Worm (Caenorhabditis elegans): ENCODE measurements around the gene F22B5.6.
A peak's percentile ranks its signal among the peaks of the same experiment; 100 is the strongest.

Gene F22B5.6

ce11 chrII:8442176-8442575 is 13.8 kb downstream of the F22B5.6 start (continued):
- TF ChIP-seq elt-3 (tag; optimal IDR thresholded peaks at IDR 0.05) (no peak), ZK546.5 (tag; optimal IDR thresholded peaks at IDR 0.05) (no peak), mml-1 (tag; optimal IDR thresholded peaks at IDR 0.05) (no peak), fkh-2 (tag; optimal IDR thresholded peaks at IDR 0.05) (no peak), nhr-25 (tag; optimal IDR thresholded peaks at IDR 0.05) (peak; percentile 27), eor-1 (tag; optimal IDR thresholded peaks at IDR 0.05) (no peak), unc-62 (GFP tag; optimal IDR thresholded peaks at IDR 0.05) (no peak), nhr-43 (tag; optimal IDR thresholded peaks at IDR 0.05; ENCODE audit: poor library complexity, severe bottlenecking) (peak; percentile 78), nhr-28 (tag; optimal IDR thresholded peaks at IDR 0.05) (no peak), elt-2 (tag; optimal IDR thresholded peaks at IDR 0.05) (peak; percentile 19), jun-1 (tag; optimal IDR thresholded peaks at IDR 0.05) (no peak), hmg-11 (tag; optimal IDR thresholded peaks at IDR 0.05) (peak; percentile 78), snpc-4 (tag; optimal IDR thresholded peaks at IDR 0.05) (peak; percentile 73), R02D3.7 (tag; optimal IDR thresholded peaks at IDR 0.05) (peak; percentile 7), fkh-10 (GFP tag; optimal IDR thresholded peaks at IDR 0.05) (no peak), daf-12 (tag; optimal IDR thresholded peaks at IDR 0.05) (no peak)

ce11 chrII:8441519-8441918 is 14.5 kb downstream of the F22B5.6 start:
- TF ChIP-seq jun-1 (tag; optimal IDR thresholded peaks at IDR 0.05), result no peak
- TF ChIP-seq lin-15B (tag; optimal IDR thresholded peaks at IDR 0.05), result no peak
- peak; percentile 6 for TF ChIP-seq nhr-23 (tag; optimal IDR thresholded peaks at IDR 0.05)
- TF ChIP-seq nhr-12 (tag; optimal IDR thresholded peaks at IDR 0.05), result no peak
- TF ChIP-seq mdl-1 (tag; optimal IDR thresholded peaks at IDR 0.05), result no peak
- peak; percentile 33 for TF ChIP-seq nhr-43 (tag; optimal IDR thresholded peaks at IDR 0.05; ENCODE audit: poor library complexity, severe bottlenecking)
- TF ChIP-seq elt-1 (tag; optimal IDR thresholded peaks at IDR 0.05), result no peak
- TF ChIP-seq fkh-2 (tag; optimal IDR thresholded peaks at IDR 0.05), result no peak
- no peak for TF ChIP-seq zag-1 (tag; optimal IDR thresholded peaks at IDR 0.05)
- no peak for TF ChIP-seq nhr-237 (tag; optimal IDR thresholded peaks at IDR 0.05)
- no peak for TF ChIP-seq elt-2 (tag; optimal IDR thresholded peaks at IDR 0.05)
- no peak for TF ChIP-seq fos-1 (tag; optimal IDR thresholded peaks at IDR 0.05)
- TF ChIP-seq ceh-9 (tag; optimal IDR thresholded peaks at IDR 0.05), result no peak
- no peak for TF ChIP-seq nhr-11 (tag; optimal IDR thresholded peaks at IDR 0.05)
- no peak for TF ChIP-seq ztf-4 (tag; optimal IDR thresholded peaks at IDR 0.05)
- TF ChIP-seq lsy-12 (tag; optimal IDR thresholded peaks at IDR 0.05), result no peak
- TF ChIP-seq hmg-11 (tag; optimal IDR thresholded peaks at IDR 0.05), result no peak
- TF ChIP-seq daf-12 (tag; optimal IDR thresholded peaks at IDR 0.05), result no peak
- TF ChIP-seq snpc-4 (tag; optimal IDR thresholded peaks at IDR 0.05), result no peak
- no peak for TF ChIP-seq fkh-10 (GFP tag; optimal IDR thresholded peaks at IDR 0.05)
- TF ChIP-seq ZK546.5 (tag; optimal IDR thresholded peaks at IDR 0.05), result no peak
- peak; percentile 18 for TF ChIP-seq tbx-2 (tag; optimal IDR thresholded peaks at IDR 0.05)
- no peak for TF ChIP-seq aly-2 (tag; optimal IDR thresholded peaks at IDR 0.05)
- no peak for TF ChIP-seq elt-3 (tag; optimal IDR thresholded peaks at IDR 0.05)

- no peak for TF ChIP-seq skn-1 (tag; optimal IDR thresholded peaks at IDR 0.05)
- peak; percentile 31 to 79 (median 77) for TF ChIP-seq elt-3 (tag; optimal IDR thresholded peaks at IDR 0.05)
- TF ChIP-seq ceh-16 (tag; optimal IDR thresholded peaks at IDR 0.05), result no peak
- TF ChIP-seq elt-1 (tag; optimal IDR thresholded peaks at IDR 0.05), result peak; percentile 62
- TF ChIP-seq nhr-12 (tag; optimal IDR thresholded peaks at IDR 0.05), result no peak
- TF ChIP-seq nhr-25 (tag; optimal IDR thresholded peaks at IDR 0.05), result peak; percentile 83
- no peak for TF ChIP-seq lin-15B (tag; optimal IDR thresholded peaks at IDR 0.05)
- no peak for TF ChIP-seq ztf-11 (tag; optimal IDR thresholded peaks at IDR 0.05)
- no peak for TF ChIP-seq ztf-4 (tag; optimal IDR thresholded peaks at IDR 0.05)
- no peak for TF ChIP-seq elt-2 (tag; optimal IDR thresholded peaks at IDR 0.05)
- no peak for TF ChIP-seq eor-1 (tag; optimal IDR thresholded peaks at IDR 0.05)
- no peak for TF ChIP-seq ZK546.5 (tag; optimal IDR thresholded peaks at IDR 0.05)
- no peak for TF ChIP-seq lsy-12 (tag; optimal IDR thresholded peaks at IDR 0.05)
- TF ChIP-seq unc-39 (tag; optimal IDR thresholded peaks at IDR 0.05), result no peak
- TF ChIP-seq fkh-2 (tag; optimal IDR thresholded peaks at IDR 0.05), result no peak
- TF ChIP-seq nhr-43 (tag; optimal IDR thresholded peaks at IDR 0.05; ENCODE audit: poor library complexity, severe bottlenecking), result peak; percentile 88
- TF ChIP-seq nhr-67 (tag; optimal IDR thresholded peaks at IDR 0.05), result no peak
- no peak for TF ChIP-seq mml-1 (tag; optimal IDR thresholded peaks at IDR 0.05)
- TF ChIP-seq nhr-237 (tag; optimal IDR thresholded peaks at IDR 0.05), result no peak
- no peak for TF ChIP-seq ceh-9 (tag; optimal IDR thresholded peaks at IDR 0.05)
- TF ChIP-seq nhr-76 (tag; optimal IDR thresholded peaks at IDR 0.05), result peak; percentile 28
- peak; percentile 21 for TF ChIP-seq unc-62 (GFP tag; optimal IDR thresholded peaks at IDR 0.05)
- no peak for TF ChIP-seq R02D3.7 (tag; optimal IDR thresholded peaks at IDR 0.05)
- no peak for TF ChIP-seq lin-39 (tag; optimal IDR thresholded peaks at IDR 0.05)
- TF ChIP-seq ceh-82 (tag; optimal IDR thresholded peaks at IDR 0.05), result no peak
- no peak for TF ChIP-seq hmg-11 (tag; optimal IDR thresholded peaks at IDR 0.05)
- TF ChIP-seq nhr-77 (tag; optimal IDR thresholded peaks at IDR 0.05), result no peak
- no peak for TF ChIP-seq fos-1 (tag; optimal IDR thresholded peaks at IDR 0.05)
- peak; percentile 90 for TF ChIP-seq nhr-23 (tag; optimal IDR thresholded peaks at IDR 0.05)
- TF ChIP-seq nhr-28 (tag; optimal IDR thresholded peaks at IDR 0.05), result no peak
- no peak for TF ChIP-seq nhr-11 (tag; optimal IDR thresholded peaks at IDR 0.05)
- no peak for TF ChIP-seq egl-5 (tag; optimal IDR thresholded peaks at IDR 0.05)
- no peak for TF ChIP-seq zag-1 (tag; optimal IDR thresholded peaks at IDR 0.05)
- no peak for TF ChIP-seq snpc-4 (tag; optimal IDR thresholded peaks at IDR 0.05)
- TF ChIP-seq jun-1 (tag; optimal IDR thresholded peaks at IDR 0.05), result no peak
- no peak for TF ChIP-seq fkh-10 (GFP tag; optimal IDR thresholded peaks at IDR 0.05)
- no peak for TF ChIP-seq tbx-2 (tag; optimal IDR thresholded peaks at IDR 0.05)
- peak; percentile 37 for TF ChIP-seq mdl-1 (tag; optimal IDR thresholded peaks at IDR 0.05)
- no peak for TF ChIP-seq daf-12 (tag; optimal IDR thresholded peaks at IDR 0.05)
- no peak for TF ChIP-seq sea-2 (GFP tag; optimal IDR thresholded peaks at IDR 0.05)
- TF ChIP-seq ceh-28 (tag; optimal IDR thresholded peaks at IDR 0.05), result peak; percentile 44
- no peak for TF ChIP-seq egl-27 (tag; optimal IDR thresholded peaks at IDR 0.05)
- no peak for TF ChIP-seq pqm-1 (tag; optimal IDR thresholded peaks at IDR 0.05)
- no peak for TF ChIP-seq aly-2 (tag; optimal IDR thresholded peaks at IDR 0.05)
These were observed 15.2 kb downstream of the F22B5.6 start for ce11 chrII:8440792-8441191.
